Worm (Caenorhabditis elegans) whole organism, L1 larva: ENCODE data around the gene tag-293.

Experiments
- C16A3.4 ChIP-seq: fragments of 150-350 bp; optimal IDR thresholded peaks from 2 replicates; lab custom pipeline; 2014; ENCODE audit warnings: missing biosample characterization, missing genetic modification characterization
- C34B4.2 ChIP-seq: sonication (generic microtip); optimal IDR thresholded peaks from 2 replicates; lab custom pipeline; 2017; ENCODE audit warnings: mild to moderate bottlenecking, missing genetic modification characterization, missing compliant biosample characterization
- aly-2 ChIP-seq: fragments of 150-350 bp; optimal IDR thresholded peaks from 2 replicates; lab custom pipeline; 2014; ENCODE audit warnings: missing biosample characterization, missing genetic modification characterization
- dpl-1 ChIP-seq, 3 experiments: fragments of 150-350 bp in 2 of 3; sonication (generic microtip) in 1 of 3; optimal IDR thresholded peaks; 2 replicates each; lab custom pipeline; 2014 to 2017; ENCODE audit warnings: missing biosample characterization in 3 of 3, missing genetic modification characterization in 3 of 3, missing genetic modification reagents in 3 of 3
- lin-14 ChIP-seq: fragments of 200-800 bp; sonication (Bioruptor generic); optimal IDR thresholded peaks from 2 replicates; lab custom pipeline; 2018; ENCODE audit warnings: mild to moderate bottlenecking, missing genetic modification characterization, moderate library complexity, missing compliant biosample characterization
- lin-39 ChIP-seq: fragments of 150-350 bp; optimal IDR thresholded peaks from 2 replicates; lab custom pipeline; 2014; ENCODE audit warnings: missing biosample characterization, missing genetic modification reagents, missing genetic modification characterization
- mep-1 ChIP-seq: fragments of 150-350 bp; optimal IDR thresholded peaks from 2 replicates; lab custom pipeline; 2014; ENCODE audit warnings: missing biosample characterization, missing genetic modification characterization
- nhr-237 ChIP-seq: fragments of 150-350 bp; optimal IDR thresholded peaks from 2 replicates; lab custom pipeline; 2014; ENCODE audit warnings: missing biosample characterization, missing genetic modification characterization
- nhr-76 ChIP-seq: sonication (generic microtip); optimal IDR thresholded peaks from 2 replicates; lab custom pipeline; 2017; ENCODE audit warnings: missing biosample characterization, missing genetic modification characterization
- tbx-2 ChIP-seq: sonication (generic microtip); optimal IDR thresholded peaks from 2 replicates; lab custom pipeline; 2016; ENCODE audit warnings: missing genetic modification characterization, missing compliant biosample characterization

DNA sequence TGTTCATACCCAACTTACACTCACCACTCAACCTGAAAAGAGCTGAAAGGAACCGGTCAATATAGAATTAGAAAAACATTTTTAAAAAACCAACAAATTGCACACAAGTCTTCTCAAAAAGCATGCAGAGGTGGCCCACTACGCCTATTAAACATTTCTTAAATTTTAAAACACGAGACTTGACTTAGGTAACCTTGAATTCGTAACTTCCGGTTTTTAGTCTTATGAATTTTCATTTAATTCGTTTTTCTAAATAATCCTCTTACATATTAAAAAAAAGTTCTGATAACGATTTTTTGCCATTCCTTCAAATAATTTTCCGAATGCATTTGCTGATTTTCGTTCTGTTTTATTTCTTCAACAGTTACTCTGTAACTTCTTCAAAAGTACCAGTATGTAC lies 27.3 kb downstream of the tag-293 start, which contains the start of gene clec-7:
- TF ChIP-seq mep-1 (tag; lab: Kevin White, UChicago) (no peak), C34B4.2 (tag; lab: Kevin White, UChicago) (no peak), dpl-1 (GFP tag; optimal IDR thresholded peaks at IDR 0.05; lab: Kevin White, UChicago) (no peak), C16A3.4 (tag; lab: Kevin White, UChicago) (no peak), aly-2 (no peak), lin-14 (GFP tag; lab: Kevin White, UChicago) (no peak), nhr-76 (no peak), tbx-2 (tag; lab: Kevin White, UChicago) (no peak), lin-39 (no peak), nhr-237 (tag; lab: Kevin White, UChicago) (no peak)
